Worm (Caenorhabditis elegans) whole organism, L4 larva: ENCODE results near the gene dagl-2.

Source experiments
- ama-1 ChIP-seq: fragments of 150-350 bp; optimal IDR thresholded peaks from 2 replicates; lab custom pipeline; 2014; ENCODE audit warnings: inconsistent platforms, mixed read lengths
- dve-1 ChIP-seq: sonication (generic microtip); optimal IDR thresholded peaks from 2 replicates; lab custom pipeline; 2017; ENCODE audit warnings: antibody characterized with exemption, mild to moderate bottlenecking, missing genetic modification characterization, missing compliant biosample characterization; ENCODE audit not compliant: insufficient read depth
- egl-27 ChIP-seq: sonication (generic microtip); optimal IDR thresholded peaks from 3 replicates; lab custom pipeline; 2017; ENCODE audit warnings: missing biosample characterization, missing genetic modification reagents, missing genetic modification characterization
- fos-1 ChIP-seq: fragments of 150-350 bp; optimal IDR thresholded peaks from 2 replicates; lab custom pipeline; 2014; ENCODE audit warnings: missing biosample characterization, missing genetic modification characterization
- hlh-30 ChIP-seq: sonication (generic microtip); optimal IDR thresholded peaks from 2 replicates; lab custom pipeline; 2017; ENCODE audit warnings: antibody characterized with exemption, mild to moderate bottlenecking, missing genetic modification characterization, missing compliant biosample characterization; ENCODE audit not compliant: insufficient read depth
- nhr-25 ChIP-seq: sonication (generic microtip); optimal IDR thresholded peaks from 2 replicates; lab custom pipeline; 2017; ENCODE audit warnings: missing genetic modification characterization, mild to moderate bottlenecking, missing compliant biosample characterization, antibody characterized with exemption, moderate library complexity, borderline replicate concordance; ENCODE audit not compliant: insufficient read depth
- nhr-42 ChIP-seq: fragments of 200-800 bp; sonication (Bioruptor generic); IDR thresholded peaks from 2 replicates; pipeline ENCODE4 v1.3.6; 2022; ENCODE audit warnings: missing genetic modification characterization, missing compliant biosample characterization
- nhr-77 ChIP-seq: fragments of 150-350 bp; optimal IDR thresholded peaks from 2 replicates; lab custom pipeline; 2014; ENCODE audit warnings: missing biosample characterization, missing genetic modification characterization
- pha-4 ChIP-seq, 2 experiments: fragments of 150-350 bp in 1 of 2; fragments of 200-800 bp in 1 of 2; sonication (Bioruptor generic) in 1 of 2; IDR thresholded peaks in 1 of 2; optimal IDR thresholded peaks in 1 of 2; 2 replicates each; pipeline versions ENCODE4 v1.3.6 to Lab custom; 2014 to 2022; ENCODE audit warnings: missing genetic modification characterization in 2 of 2, missing genetic modification reagents in 2 of 2, missing biosample characterization in 1 of 2, missing compliant biosample characterization in 1 of 2
- skn-1 ChIP-seq: fragments of 150-350 bp; optimal IDR thresholded peaks from 2 replicates; lab custom pipeline; 2014; ENCODE audit warnings: missing biosample characterization, missing genetic modification characterization
- zag-1 ChIP-seq: fragments of 150-350 bp; optimal IDR thresholded peaks from 2 replicates; lab custom pipeline; 2014; ENCODE audit warnings: missing biosample characterization, missing genetic modification characterization

ce11 chrIII:752326-752725 is 30.8 kb downstream of the dagl-2 start, which contains the start of gene pat-12:
- TF ChIP-seq pha-4 (GFP tag; IDR thresholded peaks at IDR 0.05; lab: Robert Waterston, UW): no peak
- TF ChIP-seq pha-4 (tag; optimal IDR thresholded peaks at IDR 0.05; lab: Kevin White, UChicago): no peak
- TF ChIP-seq dve-1 (tag; lab: Kevin White, UChicago): no peak
- TF ChIP-seq nhr-25 (tag; lab: Kevin White, UChicago): no peak
- TF ChIP-seq ama-1 (lab: Kevin White, UChicago): no peak
- TF ChIP-seq fos-1 (tag; lab: Kevin White, UChicago): no peak
- TF ChIP-seq nhr-77 (tag; lab: Kevin White, UChicago): no peak
- TF ChIP-seq nhr-42 (GFP tag; lab: Robert Waterston, UW): no peak
- TF ChIP-seq skn-1 (tag; lab: Kevin White, UChicago): no peak
- TF ChIP-seq hlh-30 (tag; lab: Kevin White, UChicago): no peak
- TF ChIP-seq egl-27 (tag; lab: Kevin White, UChicago): no peak
- TF ChIP-seq zag-1: no peak
